Worm (Caenorhabditis elegans): ENCODE data around the gene lig-4.

Gene lig-4

ce11 chrIII:7494850-7495314 lies 26.4 kb upstream of the lig-4 start (continued):
- TF ChIP-seq F57C9.4 (tag; optimal IDR thresholded peaks at IDR 0.05) (no peak), ceh-91 (GFP tag; IDR thresholded peaks at IDR 0.05) (no peak), F49E8.2 (tag; optimal IDR thresholded peaks at IDR 0.05; ENCODE audit: insufficient read depth) (peak; percentile 66), snpc-1.3 (tag; optimal IDR thresholded peaks at IDR 0.05; ENCODE audit: insufficient read depth) (peak; percentile 21), ztf-25 (GFP tag; IDR thresholded peaks at IDR 0.05) (peak; percentile 54; the same call in 1 of the 2 replicates), cebp-2 (GFP tag; IDR thresholded peaks at IDR 0.05) (peak; percentile 53; the same call in 1 of the 2 replicates), ceh-27 (GFP tag; optimal IDR thresholded peaks at IDR 0.05) (peak; percentile 36), Y53G8AR.9 (GFP tag; conservative IDR thresholded peaks at IDR 0.05) (peak; percentile 85), rec-8 (tag; optimal IDR thresholded peaks at IDR 0.05) (peak; percentile 6 to 50), repo-1 (tag; optimal IDR thresholded peaks at IDR 0.05) (peak; percentile 69), tlf-1 (GFP tag; optimal IDR thresholded peaks at IDR 0.05) (peak; percentile 73), Y56A3A.18 (GFP tag; IDR thresholded peaks at IDR 0.05) (peak; percentile 81), tbx-9 (tag; optimal IDR thresholded peaks at IDR 0.05; ENCODE audit: borderline replicate concordance) (peak; percentile 94), cebp-1 (GFP tag; IDR thresholded peaks at IDR 0.05) (no peak), cebp-1 (tag; optimal IDR thresholded peaks at IDR 0.05) (peak; percentile 45), lsl-1 (GFP tag; optimal IDR thresholded peaks at IDR 0.05) (peak; percentile 6), F52B5.7 (tag; optimal IDR thresholded peaks at IDR 0.05) (peak; percentile 89), madf-6 (GFP tag; IDR thresholded peaks at IDR 0.05) (peak; percentile 82), F23B12.7 (tag; optimal IDR thresholded peaks at IDR 0.05; ENCODE audit: insufficient read depth) (no peak), somi-1 (GFP tag; optimal IDR thresholded peaks at IDR 0.05) (peak; percentile 47), K11D2.4 (GFP tag; IDR thresholded peaks at IDR 0.05) (no peak), C06A6.2 (GFP tag; conservative IDR thresholded peaks at IDR 0.05) (no peak), nfyb-1 (GFP tag; IDR thresholded peaks at IDR 0.05) (peak; percentile 68; the same call in 1 of the 2 replicates), nhr-120 (GFP tag; IDR thresholded peaks at IDR 0.05) (no peak), F39B2.1 (GFP tag; IDR thresholded peaks at IDR 0.05) (peak; percentile 70), attf-6 (GFP tag; IDR thresholded peaks at IDR 0.05) (peak; percentile 75), F57A8.1 (GFP tag; optimal IDR thresholded peaks at IDR 0.05) (no peak), ccch-3 (GFP tag; optimal IDR thresholded peaks at IDR 0.05) (no peak), snpc-4 (GFP tag; optimal IDR thresholded peaks at IDR 0.05) (no peak), snpc-4 (tag; optimal IDR thresholded peaks at IDR 0.05) (peak in 1 of 4 experiments; percentile 38), sea-2 (GFP tag; IDR thresholded peaks at IDR 0.05) (no peak), dox-1 (GFP tag; IDR thresholded peaks at IDR 0.05) (peak; percentile 48; the same call in 1 of the 2 replicates), tbp1 (GFP tag; optimal IDR thresholded peaks at IDR 0.05) (peak; percentile 43), D2030.7 (GFP tag; IDR thresholded peaks at IDR 0.05) (peak; percentile 30; the same call in 1 of the 2 replicates), C17E4.6 (GFP tag; IDR thresholded peaks at IDR 0.05) (peak; percentile 21; the same call in 1 of the 2 replicates), ceh-40 (GFP tag; IDR thresholded peaks at IDR 0.05) (0 out of 2 replicates have a peak, but pooled peaks have one; percentile 38), dpff-1 (tag; optimal IDR thresholded peaks at IDR 0.05) (peak; percentile 87), pbrm-1 (GFP tag; IDR thresholded peaks at IDR 0.05) (peak; percentile 27; the same call in 1 of the 2 replicates), F55B11.4 (tag; optimal IDR thresholded peaks at IDR 0.05; ENCODE audit: borderline replicate concordance, insufficient read depth) (no peak), zim-3 (tag; optimal IDR thresholded peaks at IDR 0.05) (peak; percentile 74), madf-3 (GFP tag; IDR thresholded peaks at IDR 0.05) (peak; percentile 87), ztf-3 (GFP tag; optimal IDR thresholded peaks at IDR 0.05) (no peak), nhr-80 (tag; optimal IDR thresholded peaks at IDR 0.05) (no peak), chd-7 (tag; optimal IDR thresholded peaks at IDR 0.05) (peak; percentile 90), hrde-1 (tag; optimal IDR thresholded peaks at IDR 0.05; ENCODE audit: borderline replicate concordance) (peak; percentile 97), F10E7.11 (tag; optimal IDR thresholded peaks at IDR 0.05) (peak; percentile 89), B0261.1 (tag; optimal IDR thresholded peaks at IDR 0.05) (peak; percentile 34)
